Fruit fly (Drosophila melanogaster): ENCODE data around the gene CG8773.
A peak's percentile ranks its signal among the peaks of the same experiment; 100 is the strongest.

The CG8773 gene

dm6 chr3R:13294461-13294860 is at the start of gene CG8773:
TSS of gene CG8773 (plus strand) at chr3R:13294748.
- peak; percentile 75 for TF ChIP-seq noc (tag; optimal IDR thresholded peaks at IDR 0.05)

DNA sequence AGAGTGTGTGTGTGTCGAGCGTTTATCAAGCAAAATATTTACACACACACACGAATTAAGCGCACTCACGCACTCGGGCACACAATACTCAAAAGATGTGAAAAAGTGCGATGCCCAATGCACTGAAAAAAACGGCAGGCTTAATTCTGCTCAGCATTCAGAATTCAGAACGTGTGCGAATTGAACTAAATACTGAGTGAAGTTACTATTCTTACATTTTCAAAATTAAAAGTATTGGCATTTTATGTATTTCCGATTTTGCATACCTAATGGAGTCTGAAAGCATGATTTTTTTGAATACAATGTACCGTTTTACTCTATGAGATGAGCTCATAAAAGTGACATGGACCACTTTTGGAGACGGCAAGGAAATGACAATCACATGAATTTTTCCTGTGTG is 37.4 kb upstream of the CG8773 start:
- TF ChIP-seq noc (tag; optimal IDR thresholded peaks at IDR 0.05) = no peak

dm6 chr3R:13258696-13259567 is 35.6 kb upstream of the CG8773 start, which contains the start of gene Ace:
TSS of gene Ace (minus strand) at chr3R:13259517.
- TF ChIP-seq noc (tag; optimal IDR thresholded peaks at IDR 0.05) = no peak

dm6 chr3R:13260114-13260673 is 34.4 kb upstream of the CG8773 start, which contains the start of gene CG11686:
TSS of gene CG11686 (plus strand) at chr3R:13260356.
- TF ChIP-seq noc (tag; optimal IDR thresholded peaks at IDR 0.05) = no peak

dm6 chr3R:13261706-13262105 is 32.8 kb upstream of the CG8773 start:
- no peak for TF ChIP-seq noc (tag; optimal IDR thresholded peaks at IDR 0.05)

DNA sequence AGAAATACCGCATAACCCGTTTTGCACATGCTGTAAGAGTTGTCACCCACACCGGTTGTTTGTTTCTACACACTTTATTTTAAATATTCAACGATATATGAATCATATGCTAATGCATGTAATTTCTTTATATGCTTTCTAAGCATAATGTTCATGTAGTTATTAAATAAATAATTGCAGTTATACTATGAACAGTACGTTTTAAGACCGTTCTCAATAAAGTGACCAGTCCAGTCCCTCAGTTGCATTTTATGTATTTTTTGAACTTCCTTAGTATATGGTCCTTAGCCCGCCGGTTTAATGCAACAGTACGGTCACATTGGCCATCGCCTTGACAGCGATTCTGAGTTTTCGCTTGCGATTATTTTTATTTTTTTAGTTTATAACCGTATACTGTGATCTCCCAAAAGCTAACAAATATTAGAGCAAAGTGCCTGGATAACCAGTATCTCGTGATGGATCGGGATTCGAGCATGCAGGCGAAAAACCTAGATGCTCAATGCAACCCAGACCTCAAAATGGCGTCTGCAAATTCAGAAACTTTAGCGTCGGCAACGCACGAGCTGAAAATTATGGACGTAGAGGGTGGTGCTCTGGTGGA is 30.4 kb upstream of the CG8773 start, which contains the start of gene Ravus:
TSS of gene Ravus (minus strand) at position 1 of the 601 bp plus-strand sequence.
- peak; percentile 72 for TF ChIP-seq noc (tag; optimal IDR thresholded peaks at IDR 0.05)

- no peak for TF ChIP-seq noc (tag; optimal IDR thresholded peaks at IDR 0.05)
Observed at dm6 chr3R:13270648-13271047, 23.9 kb upstream of the CG8773 start.

DNA sequence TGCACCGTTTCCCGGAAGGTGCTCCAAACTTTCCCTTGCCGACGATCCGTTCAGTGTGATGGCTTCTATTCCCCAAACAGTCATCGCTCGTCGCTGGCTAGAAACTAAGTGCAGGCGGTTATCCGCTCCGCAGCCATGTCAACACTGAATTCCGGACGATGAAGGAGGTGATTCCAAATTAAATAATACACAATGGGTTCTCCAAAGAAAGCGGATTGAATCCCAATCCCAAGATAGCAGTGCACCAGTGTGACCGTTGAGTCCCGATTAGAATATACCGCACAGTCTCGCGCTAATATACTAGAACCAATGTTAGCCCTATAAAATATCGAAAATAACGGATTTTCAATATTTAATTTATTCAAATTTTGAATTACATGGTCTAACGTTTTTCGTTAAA is 22.8 kb upstream of the CG8773 start, which contains the start of gene TBC1D5:
TSS of gene TBC1D5 (minus strand) at position 254 of the 400 bp plus-strand sequence.
- no peak for TF ChIP-seq noc (tag; optimal IDR thresholded peaks at IDR 0.05)

DNA sequence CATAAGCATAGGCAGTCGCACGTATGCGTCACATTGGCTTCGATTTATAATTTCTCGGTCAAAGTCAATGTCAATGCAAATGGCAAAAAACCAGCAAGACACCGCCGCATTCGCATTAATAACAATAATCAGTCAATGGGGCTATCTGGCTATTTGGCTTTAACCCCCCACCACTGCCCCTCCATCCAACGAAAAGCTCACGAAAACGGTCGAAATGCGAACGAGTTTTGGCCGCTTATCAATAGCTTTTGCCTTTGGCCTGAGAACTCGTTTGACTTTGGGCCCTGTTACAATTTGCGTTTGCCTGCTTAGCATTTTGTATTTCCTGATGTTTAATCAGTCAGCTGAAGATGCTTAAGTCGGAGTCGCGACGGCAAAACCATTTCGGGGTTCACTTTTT is 21.1 kb upstream of the CG8773 start:
- no peak for TF ChIP-seq noc (tag; optimal IDR thresholded peaks at IDR 0.05)

- TF ChIP-seq noc (tag; optimal IDR thresholded peaks at IDR 0.05) = no peak
Observed at dm6 chr3R:13274257-13274796, 20.2 kb upstream of the CG8773 start.

dm6 chr3R:13275473-13275872 is 19.1 kb upstream of the CG8773 start:
- no peak for TF ChIP-seq noc (tag; optimal IDR thresholded peaks at IDR 0.05)

- no peak for TF ChIP-seq noc (tag; optimal IDR thresholded peaks at IDR 0.05)
Observed at dm6 chr3R:13279419-13279818, 15.1 kb upstream of the CG8773 start, which contains the start of gene CG8630. TSS of gene CG8630 (plus strand) at chr3R:13279721.

- TF ChIP-seq noc (tag; optimal IDR thresholded peaks at IDR 0.05) = no peak
Observed at dm6 chr3R:13285110-13285509, 9.4 kb upstream of the CG8773 start.

DNA sequence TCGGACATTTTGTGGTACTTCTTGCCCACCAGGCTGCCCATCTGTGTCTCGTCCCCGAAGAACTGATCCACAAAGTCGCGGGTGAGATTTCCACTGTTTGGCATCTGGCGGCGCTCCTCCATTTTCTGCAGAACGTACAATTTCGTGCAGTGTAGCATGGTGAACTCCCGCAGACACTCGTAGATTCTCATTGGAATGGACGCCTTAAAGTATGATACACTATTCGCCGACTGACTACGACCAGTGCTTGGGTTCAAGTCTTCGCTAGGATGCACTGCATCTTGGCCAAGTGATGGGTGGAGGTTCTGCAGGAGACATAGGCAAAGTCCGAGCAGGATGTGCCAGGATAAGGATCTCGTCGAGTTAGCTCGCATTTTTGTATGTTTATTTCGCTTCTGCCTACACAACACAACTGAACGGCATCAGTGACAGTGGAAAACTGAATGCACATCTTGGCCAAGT is 8.4 kb upstream of the CG8773 start, which contains the start of gene CG15888:
TSS of gene CG15888 (minus strand) at position 412 of the 462 bp plus-strand sequence.
- TF ChIP-seq noc (tag; optimal IDR thresholded peaks at IDR 0.05) = no peak

DNA sequence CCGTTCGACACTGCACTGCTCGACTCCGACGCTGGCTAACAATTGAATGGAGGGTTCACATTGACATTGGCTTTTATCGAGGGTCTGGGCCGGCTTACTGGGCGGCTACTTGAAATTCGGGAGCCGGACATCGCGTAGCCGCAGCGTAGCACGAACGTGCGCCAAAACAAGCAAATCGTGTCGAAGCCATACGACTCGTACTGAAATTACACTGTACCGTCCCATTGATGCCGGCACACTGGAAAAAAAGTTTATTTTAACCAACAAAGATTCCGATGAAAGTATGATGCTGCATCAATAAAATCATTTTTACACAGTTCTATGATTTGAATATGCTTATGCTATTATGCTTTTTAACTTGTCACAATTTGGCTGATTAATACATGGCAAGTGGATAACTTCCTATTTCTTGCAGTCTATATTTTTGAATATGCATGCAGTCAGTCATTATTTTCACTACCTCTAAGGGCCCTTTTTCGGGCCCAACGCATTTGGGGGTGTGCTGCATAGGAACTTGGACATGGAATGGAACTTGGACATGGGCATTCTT is 5.7 kb upstream of the CG8773 start, which contains the start of gene apn:
TSS of gene apn (minus strand) at position 51 of the 550 bp plus-strand sequence.
- no peak for TF ChIP-seq noc (tag; optimal IDR thresholded peaks at IDR 0.05)

DNA sequence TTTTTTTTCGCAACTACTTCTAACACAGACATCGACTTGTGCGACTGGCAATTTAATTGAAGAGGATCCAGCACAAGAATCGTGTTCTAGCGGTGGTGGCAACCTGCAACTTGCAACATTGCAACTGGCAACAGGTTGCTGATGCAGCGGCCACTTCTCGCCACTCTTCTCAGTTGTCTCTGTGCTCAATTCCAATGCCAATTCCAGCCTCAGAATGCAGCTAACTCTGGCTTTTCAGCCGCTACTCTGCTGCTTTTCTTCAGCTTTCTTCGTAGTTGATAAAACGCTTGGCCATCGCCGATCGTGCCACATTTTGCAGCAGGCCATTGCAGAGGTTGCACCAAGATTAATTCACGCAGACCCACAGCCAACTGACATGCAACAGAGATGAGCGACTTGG is 4.2 kb upstream of the CG8773 start, which contains the start of gene Osi22:
TSS of gene Osi22 (plus strand) at position 301 of the 400 bp plus-strand sequence.
- no peak for TF ChIP-seq noc (tag; optimal IDR thresholded peaks at IDR 0.05)

Data from whole organism, larva.